Worm (Caenorhabditis elegans): Measurements from ENCODE around the gene H01G02.3.

The H01G02.3 gene

DNA sequence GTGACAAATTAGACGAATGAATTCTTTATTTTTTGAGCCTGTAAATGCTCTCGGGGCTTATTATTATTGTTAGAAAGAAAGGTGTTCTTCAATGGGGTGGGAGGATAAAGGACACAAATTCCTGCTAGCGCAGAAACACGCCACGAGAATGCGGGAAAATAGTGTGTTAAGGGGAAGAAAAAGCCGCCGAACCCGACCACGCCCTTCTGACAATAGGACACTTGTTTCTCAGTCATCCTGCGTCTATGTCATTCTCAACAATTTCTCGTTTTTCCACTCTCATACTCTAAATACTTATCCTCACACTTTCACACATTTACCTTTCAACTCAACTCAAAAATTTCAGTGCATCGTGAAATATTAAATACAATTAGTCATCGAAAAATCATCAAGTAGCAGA lies 21.5 kb upstream of the H01G02.3 start, which contains the start of gene M117.1:
TSS of gene M117.1 (plus strand) at position 347 of the 400 bp plus-strand sequence.
- TF ChIP-seq nhr-23 (tag; optimal IDR thresholded peaks at IDR 0.05) = no peak
- TF ChIP-seq mdl-1 (tag; optimal IDR thresholded peaks at IDR 0.05) = peak in 1 of 2 experiments; percentile 20

DNA sequence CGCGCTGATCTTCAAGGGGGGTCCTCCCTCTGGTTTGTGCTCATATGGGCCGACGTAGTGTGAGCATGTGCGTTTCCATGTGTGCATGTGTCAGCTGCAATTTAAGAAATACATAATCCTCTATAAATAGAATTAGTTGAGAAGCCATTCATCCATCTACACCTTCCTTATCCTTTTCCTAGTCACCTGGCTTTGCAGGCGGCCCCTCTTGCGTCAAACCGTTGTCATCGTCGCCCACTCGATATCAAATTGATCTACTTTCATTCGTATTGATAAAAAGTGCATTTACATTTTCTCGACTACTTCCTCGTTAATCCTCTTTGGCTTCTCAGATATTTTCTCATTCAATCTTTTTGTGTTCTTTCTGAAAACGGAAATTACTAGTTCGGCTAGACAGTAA lies 19.6 kb upstream of the H01G02.3 start:
- no peak for TF ChIP-seq ztf-4 (tag; optimal IDR thresholded peaks at IDR 0.05)
- TF ChIP-seq sma-3 (GFP tag; optimal IDR thresholded peaks at IDR 0.05) = no peak
- TF ChIP-seq lin-13 (GFP tag; optimal IDR thresholded peaks at IDR 0.05) = no peak
- no peak for TF ChIP-seq F13H6.1 (tag; optimal IDR thresholded peaks at IDR 0.05)
- TF ChIP-seq mab-5 (tag; optimal IDR thresholded peaks at IDR 0.05) = no peak
- peak in 1 of 2 experiments; percentile 10 for TF ChIP-seq lsy-2 (tag; optimal IDR thresholded peaks at IDR 0.05)
- TF ChIP-seq sma-9 (GFP tag; optimal IDR thresholded peaks at IDR 0.05) = peak; percentile 41
- no peak for TF ChIP-seq sma-9 (tag; optimal IDR thresholded peaks at IDR 0.05)
- TF ChIP-seq snpc-4 (tag; optimal IDR thresholded peaks at IDR 0.05) = no peak

DNA sequence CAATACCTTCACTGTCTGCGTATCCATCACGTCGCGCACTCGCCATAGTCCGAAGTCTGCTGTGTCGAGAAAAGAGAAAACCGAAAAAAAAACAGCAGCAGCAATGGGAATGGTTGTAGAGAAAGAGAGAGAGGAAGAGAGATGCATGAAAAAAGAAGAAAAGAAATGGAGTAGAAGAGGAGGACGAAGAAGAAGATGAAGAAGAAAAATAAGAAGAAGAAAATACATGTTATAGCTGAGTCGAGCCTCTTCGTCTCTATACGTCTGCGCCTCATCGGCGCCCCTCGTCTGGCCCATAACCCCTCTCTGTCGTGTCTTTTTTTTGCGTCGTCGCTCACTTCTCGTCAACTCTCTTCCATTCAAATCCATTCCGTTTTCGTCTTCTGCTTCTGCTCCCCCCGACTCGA lies 17.3 kb upstream of the H01G02.3 start:
- TF ChIP-seq sma-3 (GFP tag; optimal IDR thresholded peaks at IDR 0.05) (peak; percentile 19), mab-5 (tag; optimal IDR thresholded peaks at IDR 0.05) (peak; percentile 80), nhr-10 (tag; optimal IDR thresholded peaks at IDR 0.05) (no peak), egl-27 (tag; optimal IDR thresholded peaks at IDR 0.05) (peak; percentile 48), elt-1 (tag; optimal IDR thresholded peaks at IDR 0.05) (no peak), sma-9 (GFP tag; optimal IDR thresholded peaks at IDR 0.05) (peak; percentile 89), sma-9 (tag; optimal IDR thresholded peaks at IDR 0.05) (no peak), fos-1 (tag; optimal IDR thresholded peaks at IDR 0.05) (peak; percentile 56), ztf-4 (tag; optimal IDR thresholded peaks at IDR 0.05) (peak; percentile 72), lin-13 (GFP tag; optimal IDR thresholded peaks at IDR 0.05) (peak; percentile 51), F13H6.1 (tag; optimal IDR thresholded peaks at IDR 0.05) (peak; percentile 87), crh-2 (tag; optimal IDR thresholded peaks at IDR 0.05) (peak; percentile 82), mdl-1 (tag; optimal IDR thresholded peaks at IDR 0.05) (peak; percentile 20 to 34), sem-4 (tag; optimal IDR thresholded peaks at IDR 0.05) (peak; percentile 76), blmp-1 (tag; optimal IDR thresholded peaks at IDR 0.05; ENCODE audit: insufficient read depth) (peak; percentile 53), nhr-129 (tag; optimal IDR thresholded peaks at IDR 0.05) (peak; percentile 93), zag-1 (tag; optimal IDR thresholded peaks at IDR 0.05) (peak; percentile 71), C34F6.9 (tag; optimal IDR thresholded peaks at IDR 0.05) (peak; percentile 96), dmd-4 (tag; optimal IDR thresholded peaks at IDR 0.05) (no peak), nhr-21 (tag; optimal IDR thresholded peaks at IDR 0.05) (peak; percentile 67), ama-1 (optimal IDR thresholded peaks at IDR 0.05) (no peak), unc-55 (GFP tag; optimal IDR thresholded peaks at IDR 0.05) (peak; percentile 89), lin-39 (tag; optimal IDR thresholded peaks at IDR 0.05) (no peak), elt-3 (tag; optimal IDR thresholded peaks at IDR 0.05) (no peak), unc-62 (GFP tag; optimal IDR thresholded peaks at IDR 0.05) (peak; percentile 54), Y55F3AM.14 (GFP tag; optimal IDR thresholded peaks at IDR 0.05) (peak; percentile 76), nhr-25 (tag; optimal IDR thresholded peaks at IDR 0.05) (peak; percentile 64), nhr-23 (tag; optimal IDR thresholded peaks at IDR 0.05) (no peak), lsy-2 (tag; optimal IDR thresholded peaks at IDR 0.05) (peak; percentile 35 to 78), R02D3.7 (tag; optimal IDR thresholded peaks at IDR 0.05) (no peak), lin-11 (tag; optimal IDR thresholded peaks at IDR 0.05) (peak; percentile 50), nhr-77 (tag; optimal IDR thresholded peaks at IDR 0.05) (no peak), nhr-6 (tag; optimal IDR thresholded peaks at IDR 0.05) (peak; percentile 74), ceh-82 (tag; optimal IDR thresholded peaks at IDR 0.05) (peak; percentile 37), ceh-16 (tag; optimal IDR thresholded peaks at IDR 0.05) (no peak)

DNA sequence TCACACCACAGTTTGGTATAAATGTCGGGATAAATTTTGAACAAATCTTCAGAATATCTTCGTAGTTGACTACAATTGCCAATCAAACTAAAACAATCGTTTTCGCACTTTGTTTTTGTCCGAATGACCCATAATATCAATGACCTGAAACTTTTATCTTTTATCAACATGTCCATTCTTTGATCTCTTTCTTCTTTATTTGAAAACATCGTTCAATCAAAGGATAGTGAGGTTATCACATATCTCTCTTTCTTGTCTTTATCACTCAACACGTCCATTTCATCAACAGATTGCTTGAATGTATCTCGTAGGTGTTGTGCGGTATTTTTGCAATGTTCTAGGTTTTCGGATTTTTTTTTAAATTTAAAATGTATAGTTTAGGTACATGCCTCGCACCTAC lies 16.7 kb upstream of the H01G02.3 start:
- TF ChIP-seq blmp-1 (tag; optimal IDR thresholded peaks at IDR 0.05; ENCODE audit: insufficient read depth) (peak; percentile 17), fos-1 (tag; optimal IDR thresholded peaks at IDR 0.05) (peak; percentile 22), crh-2 (tag; optimal IDR thresholded peaks at IDR 0.05) (peak; percentile 21), nhr-21 (tag; optimal IDR thresholded peaks at IDR 0.05) (peak; percentile 39), nhr-25 (tag; optimal IDR thresholded peaks at IDR 0.05) (no peak), mab-5 (tag; optimal IDR thresholded peaks at IDR 0.05) (no peak), sma-9 (GFP tag; optimal IDR thresholded peaks at IDR 0.05) (peak; percentile 81), sma-9 (tag; optimal IDR thresholded peaks at IDR 0.05) (no peak), lsy-2 (tag; optimal IDR thresholded peaks at IDR 0.05) (peak in 1 of 2 experiments; percentile 1)
